Worm (Caenorhabditis elegans) whole organism, L4 larva: ENCODE results near the gene mrpl-55.

Experiments
- Y75B8A.6 ChIP-seq: fragments of 200-800 bp; sonication (Bioruptor generic); IDR thresholded peaks from 2 replicates; pipeline ENCODE4 v1.3.6; 2022; ENCODE audit warnings: missing genetic modification reagents, missing genetic modification characterization, missing compliant biosample characterization
- dpl-1 ChIP-seq: fragments of 150-350 bp; optimal IDR thresholded peaks from 2 replicates; lab custom pipeline; 2014; ENCODE audit warnings: missing biosample characterization, missing genetic modification reagents, missing genetic modification characterization
- hlh-11 ChIP-seq: fragments of 200-800 bp; sonication (Bioruptor generic); optimal IDR thresholded peaks from 2 replicates; lab custom pipeline; 2018; ENCODE audit warnings: mild to moderate bottlenecking, missing genetic modification characterization, missing compliant biosample characterization
- lin-1 ChIP-seq: fragments of 200-800 bp; sonication (Bioruptor generic); IDR thresholded peaks from 2 replicates; pipeline ENCODE4 v1.3.6; 2022; ENCODE audit warnings: missing genetic modification reagents, missing genetic modification characterization, missing compliant biosample characterization

- no peak for TF ChIP-seq dpl-1 (GFP tag; lab: Kevin White, UChicago)
- 0 out of 2 replicates have a peak, but pooled peaks have one; percentile 20 for TF ChIP-seq Y75B8A.6 (GFP tag; lab: Robert Waterston, UW)
- no peak for TF ChIP-seq hlh-11 (tag; lab: Kevin White, UChicago)
- no peak for TF ChIP-seq lin-1 (GFP tag; lab: Robert Waterston, UW)
Observed at ce11 chrIV:427100-427908, 16.5 kb upstream of the mrpl-55 start.
